Fruit fly (Drosophila melanogaster) whole organism, embryonic: ENCODE results near the gene CG1622.

ENCODE experiments used
- Antp ChIP-seq: fragments of 200-800 bp; sonication (Bioruptor generic); optimal IDR thresholded peaks from 3 replicates; lab custom pipeline; 2016; ENCODE audit warnings: missing biosample characterization, missing genetic modification characterization
- B-H1 ChIP-seq: fragments of 200-800 bp; sonication (Bioruptor generic); IDR thresholded peaks from 3 replicates; pipeline ENCODE4 v1.3.6; 2022; ENCODE audit warnings: missing biosample characterization, missing genetic modification characterization
- CG10431 ChIP-seq: fragments of 200-800 bp; sonication (Bioruptor generic); optimal IDR thresholded peaks from 3 replicates; lab custom pipeline; 2018; ENCODE audit warnings: missing biosample characterization, mild to moderate bottlenecking, missing genetic modification characterization
- CG11456 ChIP-seq: fragments of 200-800 bp; sonication (Bioruptor generic); IDR thresholded peaks from 3 replicates; pipeline ENCODE4 v1.3.6; 2022; ENCODE audit warnings: missing biosample characterization, missing genetic modification characterization
- CG12071 ChIP-seq: fragments of 200-800 bp; sonication (Bioruptor generic); optimal IDR thresholded peaks from 3 replicates; lab custom pipeline; 2018; ENCODE audit warnings: missing biosample characterization, mild to moderate bottlenecking, missing genetic modification characterization
- CG13287 ChIP-seq: fragments of 200-800 bp; sonication (Bioruptor generic); IDR thresholded peaks from 2 replicates; pipeline ENCODE4 v1.3.6; 2022; ENCODE audit warnings: missing biosample characterization, missing genetic modification characterization; ENCODE audit not compliant: partially characterized antibody
- CG14014 ChIP-seq: fragments of 200-800 bp; sonication (Bioruptor generic); IDR thresholded peaks from 2 replicates; pipeline ENCODE4 v1.3.6; 2022; ENCODE audit warnings: missing biosample characterization, missing genetic modification characterization
- CG14667 ChIP-seq: fragments of 200-800 bp; sonication (Bioruptor generic); IDR thresholded peaks from 2 replicates; pipeline ENCODE4 v1.3.6; 2022; ENCODE audit warnings: missing biosample characterization, missing genetic modification characterization
- CG14860 ChIP-seq: fragments of 200-800 bp; sonication (Bioruptor generic); IDR thresholded peaks from 3 replicates; pipeline ENCODE4 v1.3.6; 2022; ENCODE audit warnings: missing biosample characterization, missing genetic modification characterization; ENCODE audit not compliant: partially characterized antibody
- CG1602 ChIP-seq: fragments of 200-800 bp; sonication (Bioruptor generic); optimal IDR thresholded peaks from 3 replicates; lab custom pipeline; 2016; ENCODE audit warnings: missing biosample characterization, missing genetic modification characterization
- CG18764 ChIP-seq: fragments of 200-800 bp; sonication (Bioruptor generic); optimal IDR thresholded peaks from 3 replicates; lab custom pipeline; 2016; ENCODE audit warnings: missing biosample characterization, missing genetic modification characterization
- CG2120 ChIP-seq: fragments of 200-800 bp; sonication (Bioruptor generic); optimal IDR thresholded peaks from 3 replicates; lab custom pipeline; 2016; ENCODE audit warnings: missing biosample characterization, missing genetic modification characterization
- CG2129 ChIP-seq: fragments of 200-800 bp; sonication (Bioruptor generic); IDR thresholded peaks from 2 replicates; pipeline ENCODE4 v1.3.6; 2022; ENCODE audit warnings: missing biosample characterization, missing genetic modification characterization; ENCODE audit not compliant: partially characterized antibody
- CG2678 ChIP-seq: fragments of 200-800 bp; sonication (Bioruptor generic); optimal IDR thresholded peaks from 3 replicates; lab custom pipeline; 2019; ENCODE audit warnings: missing biosample characterization, mild to moderate bottlenecking, missing genetic modification characterization, moderate library complexity
- CG3726 ChIP-seq: fragments of 200-800 bp; sonication (Bioruptor generic); IDR thresholded peaks from 3 replicates; pipeline ENCODE4, ENCODE4 v1.3.6; 2022; ENCODE audit warnings: missing biosample characterization, missing genetic modification characterization
- CG5180 ChIP-seq: fragments of 200-800 bp; sonication (Bioruptor generic); optimal IDR thresholded peaks from 3 replicates; lab custom pipeline; 2017; ENCODE audit warnings: missing biosample characterization, missing genetic modification characterization, mild to moderate bottlenecking, moderate library complexity, missing genetic modification reagents
- CG6854 ChIP-seq: fragments of 200-800 bp; sonication (Bioruptor generic); optimal IDR thresholded peaks from 3 replicates; lab custom pipeline; 2017; ENCODE audit warnings: missing biosample characterization, mild to moderate bottlenecking, missing genetic modification characterization
- CTCF ChIP-seq: fragments of 200-800 bp; sonication (Bioruptor generic); optimal IDR thresholded peaks from 2 replicates; lab custom pipeline; 2017; ENCODE audit warnings: missing biosample characterization, mild to moderate bottlenecking, missing genetic modification characterization, moderate library complexity
- CoRest ChIP-seq: fragments of 200-800 bp; sonication (Bioruptor generic); optimal IDR thresholded peaks from 3 replicates; lab custom pipeline; 2018; ENCODE audit warnings: missing biosample characterization, mild to moderate bottlenecking, missing genetic modification characterization, moderate library complexity
- CrebB ChIP-seq: fragments of 200-800 bp; sonication (Bioruptor generic); optimal IDR thresholded peaks from 3 replicates; lab custom pipeline; 2018; ENCODE audit warnings: missing biosample characterization, mild to moderate bottlenecking, missing genetic modification characterization
- Dip3 ChIP-seq: fragments of 200-800 bp; sonication (Bioruptor generic); optimal IDR thresholded peaks from 3 replicates; lab custom pipeline; 2016; ENCODE audit warnings: missing biosample characterization, missing genetic modification characterization
- Doc2 ChIP-seq: fragments of 200-800 bp; sonication (Bioruptor generic); IDR thresholded peaks from 2 replicates; pipeline ENCODE4 v1.3.6; 2022; ENCODE audit warnings: missing biosample characterization, missing genetic modification characterization
- Dref ChIP-seq: fragments of 200-800 bp; sonication (Bioruptor generic); IDR thresholded peaks from 2 replicates; pipeline ENCODE4 v1.3.6; 2022; ENCODE audit warnings: missing biosample characterization, missing genetic modification characterization
- E2f1 ChIP-seq: fragments of 200-800 bp; sonication (Bioruptor generic); IDR thresholded peaks from 2 replicates; pipeline ENCODE4 v1.3.6; 2022; ENCODE audit warnings: missing biosample characterization, missing genetic modification characterization
- Eip74EF ChIP-seq, 2 experiments: fragments of 200-800 bp in 1 of 2; fragments of >200 bp in 1 of 2; sonication (Bioruptor generic) in 1 of 2; optimal IDR thresholded peaks; 2 replicates each; lab custom pipeline; 2017 to 2019; ENCODE audit warnings: missing biosample characterization in 2 of 2, missing genetic modification characterization in 2 of 2, mild to moderate bottlenecking in 1 of 2, moderate library complexity in 1 of 2
- Elba2 ChIP-seq: fragments of 200-800 bp; sonication (Bioruptor generic); optimal IDR thresholded peaks from 3 replicates; lab custom pipeline; 2016; ENCODE audit warnings: missing biosample characterization, missing genetic modification characterization
- H2.0 ChIP-seq: fragments of 200-800 bp; sonication (Bioruptor generic); IDR thresholded peaks from 2 replicates; pipeline ENCODE4 v1.3.6; 2022; ENCODE audit warnings: missing biosample characterization, missing genetic modification characterization
- Hmr ChIP-seq: fragments of 200-800 bp; sonication (Bioruptor generic); optimal IDR thresholded peaks from 3 replicates; lab custom pipeline; 2017; ENCODE audit warnings: mild to moderate bottlenecking, missing biosample characterization, missing genetic modification reagents, missing genetic modification characterization
- MESR4 ChIP-seq: fragments of 200-800 bp; sonication (Bioruptor generic); optimal IDR thresholded peaks from 2 replicates; lab custom pipeline; 2018; ENCODE audit warnings: missing biosample characterization, mild to moderate bottlenecking, missing genetic modification characterization, moderate library complexity
- Nf-YB ChIP-seq: fragments of 200-800 bp; sonication (Bioruptor generic); optimal IDR thresholded peaks from 3 replicates; lab custom pipeline; 2019; ENCODE audit warnings: missing biosample characterization, mild to moderate bottlenecking, missing genetic modification characterization, moderate library complexity
- Oli ChIP-seq: fragments of 200-800 bp; sonication (Bioruptor generic); optimal IDR thresholded peaks from 2 replicates; lab custom pipeline; 2018; ENCODE audit warnings: missing biosample characterization, mild to moderate bottlenecking, missing genetic modification characterization, moderate library complexity
- Ravus ChIP-seq: fragments of 200-800 bp; sonication (Bioruptor generic); IDR thresholded peaks from 2 replicates; pipeline ENCODE4 v1.3.6; 2022; ENCODE audit warnings: missing biosample characterization, missing genetic modification characterization
- Rfx ChIP-seq: fragments of 200-800 bp; sonication (Bioruptor generic); IDR thresholded peaks from 2 replicates; pipeline ENCODE4 v1.3.6; 2022; ENCODE audit warnings: missing biosample characterization, missing genetic modification characterization
- Six4 ChIP-seq: fragments of 200-800 bp; sonication (Bioruptor generic); optimal IDR thresholded peaks from 2 replicates; lab custom pipeline; 2016; ENCODE audit warnings: missing biosample characterization, missing genetic modification characterization
- Xrp1 ChIP-seq: fragments of 200-800 bp; sonication (Bioruptor generic); IDR thresholded peaks from 2 replicates; pipeline ENCODE4 v1.3.6; 2022; ENCODE audit warnings: missing biosample characterization, missing genetic modification characterization
- chinmo ChIP-seq: fragments of 200-800 bp; sonication (Bioruptor generic); IDR thresholded peaks from 4 replicates; pipeline ENCODE4 v1.3.6; 2022; ENCODE audit warnings: missing biosample characterization, missing genetic modification characterization; ENCODE audit not compliant: partially characterized antibody
- chm ChIP-seq: fragments of 200-800 bp; sonication (Bioruptor generic); IDR thresholded peaks from 2 replicates; pipeline ENCODE4 v1.3.6; 2022; ENCODE audit warnings: missing biosample characterization, missing genetic modification characterization
- da ChIP-seq: fragments of 200-800 bp; sonication (Bioruptor generic); optimal IDR thresholded peaks from 2 replicates; lab custom pipeline; 2016; ENCODE audit warnings: missing biosample characterization, missing genetic modification characterization
- dmrt99B ChIP-seq: fragments of 200-800 bp; sonication (Bioruptor generic); optimal IDR thresholded peaks from 2 replicates; lab custom pipeline; 2018; ENCODE audit warnings: missing biosample characterization, mild to moderate bottlenecking, missing genetic modification characterization, moderate library complexity
- eyg ChIP-seq: fragments of 200-800 bp; sonication (Bioruptor generic); optimal IDR thresholded peaks from 3 replicates; lab custom pipeline; 2016; ENCODE audit warnings: missing biosample characterization, missing genetic modification characterization
- hth ChIP-seq: fragments of >200 bp; optimal IDR thresholded peaks from 2 replicates; lab custom pipeline; 2017; ENCODE audit warnings: inconsistent platforms
- jing ChIP-seq: fragments of 200-800 bp; sonication (Bioruptor generic); optimal IDR thresholded peaks from 2 replicates; lab custom pipeline; 2018; ENCODE audit warnings: missing biosample characterization, mild to moderate bottlenecking, missing genetic modification characterization
- mam ChIP-seq: fragments of 200-800 bp; sonication (Bioruptor generic); optimal IDR thresholded peaks from 3 replicates; lab custom pipeline; 2016; ENCODE audit warnings: missing biosample characterization, missing genetic modification characterization
- peb ChIP-seq: fragments of 200-800 bp; sonication (Bioruptor generic); IDR thresholded peaks from 2 replicates; pipeline ENCODE4 v1.3.6; 2022; ENCODE audit warnings: missing biosample characterization, missing genetic modification characterization
- pho ChIP-seq: fragments of 200-800 bp; sonication (Bioruptor generic); optimal IDR thresholded peaks from 2 replicates; lab custom pipeline; 2016; ENCODE audit warnings: missing biosample characterization, missing genetic modification characterization
- schlank ChIP-seq: fragments of 200-800 bp; sonication (Bioruptor generic); optimal IDR thresholded peaks from 2 replicates; lab custom pipeline; 2018; ENCODE audit warnings: missing biosample characterization, mild to moderate bottlenecking, missing genetic modification characterization
- sisA ChIP-seq: fragments of 200-800 bp; sonication (Bioruptor generic); IDR thresholded peaks from 2 replicates; pipeline ENCODE4 v1.3.6; 2022; ENCODE audit warnings: missing biosample characterization, missing genetic modification characterization
- stc ChIP-seq: fragments of 200-800 bp; sonication (Bioruptor generic); IDR thresholded peaks from 2 replicates; pipeline ENCODE4 v1.3.6; 2022; ENCODE audit warnings: missing biosample characterization, missing genetic modification characterization
- trh ChIP-seq: fragments of 200-800 bp; sonication (Bioruptor generic); optimal IDR thresholded peaks from 2 replicates; lab custom pipeline; 2016; ENCODE audit warnings: missing biosample characterization, missing genetic modification characterization
- ttk ChIP-seq: fragments of 200-800 bp; sonication (Bioruptor generic); IDR thresholded peaks from 2 replicates; pipeline ENCODE4 v2.1.2; 2022; ENCODE audit warnings: missing biosample characterization, missing genetic modification characterization
- vvl ChIP-seq: fragments of 200-800 bp; sonication (Bioruptor generic); IDR thresholded peaks from 2 replicates; pipeline ENCODE4 v1.3.6; 2022; ENCODE audit warnings: missing biosample characterization, missing genetic modification characterization
- yki ChIP-seq: fragments of >200 bp; optimal IDR thresholded peaks from 3 replicates; lab custom pipeline; 2018
- zfh1 ChIP-seq: fragments of 200-800 bp; sonication (Bioruptor generic); IDR thresholded peaks from 3 replicates; pipeline ENCODE4 v1.3.6; 2022; ENCODE audit warnings: missing biosample characterization, missing genetic modification characterization

The CG1622 gene

dm6 chrX:13287854-13288376 is 9.0 kb upstream of the CG1622 start, which contains the start of gene Remo (continued):
- TF ChIP-seq Oli (no peak), Eip74EF (GFP tag; optimal IDR thresholded peaks at IDR 0.05; lab: Kevin White, UChicago) (no peak), CG12071 (GFP tag; lab: Kevin White, UChicago) (no peak), CG13287 (GFP tag; lab: Robert Waterston, UW) (peak; percentile 81), peb (GFP tag; lab: Robert Waterston, UW) (no peak), CG14014 (GFP tag; lab: Robert Waterston, UW) (no peak), zfh1 (GFP tag; lab: Robert Waterston, UW) (no peak), CG10431 (no peak), hth (lab: Kevin White, UChicago) (no peak), MESR4 (peak; percentile 92), jing (no peak), CG14860 (GFP tag; lab: Robert Waterston, UW) (0 out of 3 replicates have a peak, but pooled peaks have one; percentile 52), chinmo (GFP tag; lab: Robert Waterston, UW) (peak; percentile 84; the same call in 3 of the 4 replicates), Antp (GFP tag; lab: Kevin White, UChicago) (no peak), CG5180 (no peak), CG2678 (tag; lab: Kevin White, UChicago) (no peak), chm (no peak), CoRest (tag; lab: Kevin White, UChicago) (peak; percentile 39), Hmr (GFP tag; lab: Kevin White, UChicago) (no peak), Rfx (GFP tag; lab: Robert Waterston, UW) (0 out of 2 replicates have a peak, but pooled peaks have one; percentile 25), B-H1 (GFP tag; lab: Robert Waterston, UW) (no peak), CG2129 (GFP tag; lab: Robert Waterston, UW) (peak; percentile 31; the same call in 1 of the 2 replicates), Elba2 (GFP tag; lab: Kevin White, UChicago) (peak; percentile 89), schlank (tag; lab: Kevin White, UChicago) (no peak), Ravus (GFP tag; lab: Robert Waterston, UW) (no peak), CG18764 (no peak), CG1602 (no peak), CG6854 (GFP tag; lab: Kevin White, UChicago) (no peak), mam (no peak), ttk (GFP tag; lab: Robert Waterston, UW) (no peak), CrebB (no peak), dmrt99B (tag; lab: Kevin White, UChicago) (no peak), trh (GFP tag; lab: Kevin White, UChicago) (no peak), stc (no peak), Xrp1 (GFP tag; lab: Robert Waterston, UW) (no peak), yki (no peak), sisA (GFP tag; lab: Robert Waterston, UW) (no peak), CG11456 (no peak), CG14667 (GFP tag; lab: Robert Waterston, UW) (no peak), CG2120 (peak; percentile 9), Nf-YB (no peak), Dref (GFP tag; lab: Robert Waterston, UW) (peak; percentile 87), Six4 (no peak), Doc2 (GFP tag; lab: Robert Waterston, UW) (no peak), pho (GFP tag; lab: Kevin White, UChicago) (no peak), vvl (no peak), eyg (GFP tag; lab: Kevin White, UChicago) (no peak), H2.0 (GFP tag; lab: Robert Waterston, UW) (no peak), Dip3 (GFP tag; lab: Kevin White, UChicago) (no peak), CTCF (peak; percentile 40), CG3726 (GFP tag; lab: Robert Waterston, UW) (no peak), E2f1 (GFP tag; lab: Robert Waterston, UW) (no peak), da (no peak)
